Worm (Caenorhabditis elegans) whole organism, L3 larva: ENCODE measurements around the gene hipr-1.
A peak's percentile ranks its signal among the peaks of the same experiment; 100 is the strongest.

Experiments used
- ZK546.5 ChIP-seq: sonication (generic microtip); optimal IDR thresholded peaks from 2 replicates; lab custom pipeline; 2017; ENCODE audit warnings: missing biosample characterization, missing genetic modification characterization
- ama-1 ChIP-seq: fragments of 150-350 bp; optimal IDR thresholded peaks from 2 replicates; lab custom pipeline; 2018
- ceh-28 ChIP-seq: fragments of 150-350 bp; optimal IDR thresholded peaks from 2 replicates; lab custom pipeline; 2014; ENCODE audit warnings: missing biosample characterization, missing genetic modification reagents, missing genetic modification characterization
- ceh-9 ChIP-seq: sonication (generic microtip); optimal IDR thresholded peaks from 2 replicates; lab custom pipeline; 2018; ENCODE audit warnings: missing biosample characterization, missing genetic modification characterization
- daf-12 ChIP-seq: fragments of 150-350 bp; optimal IDR thresholded peaks from 2 replicates; lab custom pipeline; 2014; ENCODE audit warnings: missing biosample characterization, missing genetic modification reagents, missing genetic modification characterization
- egl-27 ChIP-seq: sonication (generic microtip); optimal IDR thresholded peaks from 4 replicates; lab custom pipeline; 2017; ENCODE audit warnings: missing biosample characterization, missing genetic modification reagents, missing genetic modification characterization
- elt-2 ChIP-seq: sonication (generic microtip); optimal IDR thresholded peaks from 2 replicates; lab custom pipeline; 2016; ENCODE audit warnings: missing genetic modification reagents, mild to moderate bottlenecking, missing genetic modification characterization, missing compliant biosample characterization
- elt-3 ChIP-seq, 3 experiments: fragments of 150-350 bp in 1 of 3; sonication (generic microtip) in 2 of 3; optimal IDR thresholded peaks; 2 replicates in 2 of 3; 4 replicates in 1 of 3; lab custom pipeline; 2014 to 2017; ENCODE audit warnings: missing biosample characterization in 3 of 3, missing genetic modification characterization in 3 of 3
- fkh-10 ChIP-seq: sonication (generic microtip); optimal IDR thresholded peaks from 2 replicates; lab custom pipeline; 2017; ENCODE audit warnings: missing biosample characterization, missing genetic modification reagents, missing genetic modification characterization
- fkh-2 ChIP-seq: fragments of 150-350 bp; optimal IDR thresholded peaks from 2 replicates; lab custom pipeline; 2014; ENCODE audit warnings: missing biosample characterization, missing genetic modification reagents, missing genetic modification characterization
- fos-1 ChIP-seq: fragments of 150-350 bp; optimal IDR thresholded peaks from 2 replicates; lab custom pipeline; 2014; ENCODE audit warnings: missing biosample characterization, missing genetic modification characterization
- hmg-11 ChIP-seq: sonication (generic microtip); optimal IDR thresholded peaks from 2 replicates; lab custom pipeline; 2016; ENCODE audit warnings: missing genetic modification characterization, missing compliant biosample characterization
- jun-1 ChIP-seq: fragments of 150-350 bp; optimal IDR thresholded peaks from 2 replicates; lab custom pipeline; 2014; ENCODE audit warnings: missing biosample characterization, missing genetic modification reagents, missing genetic modification characterization
- lin-15B ChIP-seq: fragments of 150-350 bp; optimal IDR thresholded peaks from 2 replicates; lab custom pipeline; 2014; ENCODE audit warnings: missing biosample characterization, missing genetic modification characterization
- lsy-12 ChIP-seq: sonication (generic microtip); optimal IDR thresholded peaks from 2 replicates; lab custom pipeline; 2016; ENCODE audit warnings: mild to moderate bottlenecking, missing genetic modification characterization, missing compliant biosample characterization
- mml-1 ChIP-seq: fragments of 150-350 bp; sonication (generic microtip); optimal IDR thresholded peaks from 3 replicates; lab custom pipeline; 2014; ENCODE audit warnings: missing biosample characterization, missing genetic modification characterization
- nfya-1 ChIP-seq: sonication (generic microtip); optimal IDR thresholded peaks from 2 replicates; lab custom pipeline; 2017; ENCODE audit warnings: missing genetic modification characterization, mild to moderate bottlenecking, missing compliant biosample characterization, antibody characterized with exemption, moderate library complexity; ENCODE audit not compliant: insufficient read depth
- nhr-11 ChIP-seq: fragments of 150-350 bp; optimal IDR thresholded peaks from 2 replicates; lab custom pipeline; 2014; ENCODE audit warnings: missing biosample characterization, missing genetic modification characterization
- nhr-12 ChIP-seq: fragments of 150-350 bp; optimal IDR thresholded peaks from 2 replicates; lab custom pipeline; 2014; ENCODE audit warnings: missing biosample characterization, missing genetic modification characterization
- nhr-23 ChIP-seq: fragments of 150-350 bp; optimal IDR thresholded peaks from 2 replicates; lab custom pipeline; 2014; ENCODE audit warnings: missing biosample characterization, missing genetic modification reagents, missing genetic modification characterization
- nhr-25 ChIP-seq: sonication (generic microtip); optimal IDR thresholded peaks from 2 replicates; lab custom pipeline; 2017; ENCODE audit warnings: missing biosample characterization, missing genetic modification characterization
- nhr-28 ChIP-seq: fragments of 150-350 bp; optimal IDR thresholded peaks from 2 replicates; lab custom pipeline; 2014; ENCODE audit warnings: missing biosample characterization, missing genetic modification characterization
- nhr-76 ChIP-seq: fragments of 150-350 bp; sonication (generic microtip); optimal IDR thresholded peaks from 5 replicates; lab custom pipeline; 2014; ENCODE audit warnings: missing biosample characterization, missing genetic modification characterization
- nhr-77 ChIP-seq: fragments of 150-350 bp; optimal IDR thresholded peaks from 2 replicates; lab custom pipeline; 2014; ENCODE audit warnings: missing biosample characterization, missing genetic modification characterization
- pha-4 ChIP-seq: fragments of 150-350 bp; optimal IDR thresholded peaks from 2 replicates; lab custom pipeline; 2014; ENCODE audit warnings: missing biosample characterization, missing genetic modification reagents, missing genetic modification characterization
- pqm-1 ChIP-seq: fragments of 150-350 bp; optimal IDR thresholded peaks from 2 replicates; lab custom pipeline; 2017; ENCODE audit warnings: missing biosample characterization, missing genetic modification characterization, inconsistent platforms
- sea-2 ChIP-seq: fragments of 150-350 bp; sonication (generic microtip); optimal IDR thresholded peaks from 4 replicates; lab custom pipeline; 2014; ENCODE audit warnings: missing biosample characterization, missing genetic modification reagents, missing genetic modification characterization
- skn-1 ChIP-seq: fragments of 150-350 bp; optimal IDR thresholded peaks from 2 replicates; lab custom pipeline; 2014; ENCODE audit warnings: missing biosample characterization, missing genetic modification characterization
- snpc-4 ChIP-seq: fragments of 150-350 bp; optimal IDR thresholded peaks from 2 replicates; lab custom pipeline; 2014; ENCODE audit warnings: missing biosample characterization, missing genetic modification characterization
- tbx-2 ChIP-seq: sonication (generic microtip); optimal IDR thresholded peaks from 2 replicates; lab custom pipeline; 2016; ENCODE audit warnings: mild to moderate bottlenecking, missing genetic modification characterization, missing compliant biosample characterization
- unc-39 ChIP-seq: sonication (generic microtip); optimal IDR thresholded peaks from 4 replicates; lab custom pipeline; 2017; ENCODE audit warnings: missing biosample characterization, missing genetic modification characterization
- unc-62 ChIP-seq: fragments of 150-350 bp; sonication (generic microtip); optimal IDR thresholded peaks from 4 replicates; lab custom pipeline; 2014; ENCODE audit warnings: missing biosample characterization, missing genetic modification reagents, missing genetic modification characterization
- zag-1 ChIP-seq: fragments of 150-350 bp; optimal IDR thresholded peaks from 2 replicates; lab custom pipeline; 2014; ENCODE audit warnings: missing biosample characterization, missing genetic modification characterization
- ztf-11 ChIP-seq: fragments of 150-350 bp; optimal IDR thresholded peaks from 2 replicates; lab custom pipeline; 2014; ENCODE audit warnings: missing biosample characterization, missing genetic modification characterization
- ztf-4 ChIP-seq: fragments of 150-350 bp; optimal IDR thresholded peaks from 2 replicates; lab custom pipeline; 2014; ENCODE audit warnings: missing biosample characterization, missing genetic modification characterization

The hipr-1 gene

ce11 chrIII:8712968-8713367 is 7.0 kb upstream of the hipr-1 start:
- no peak for TF ChIP-seq pha-4 (tag; lab: Kevin White, UChicago)
- TF ChIP-seq nhr-77 (tag; lab: Kevin White, UChicago) = no peak
- TF ChIP-seq skn-1 = no peak
- TF ChIP-seq nhr-11 = no peak
- no peak for TF ChIP-seq daf-12 (tag; lab: Kevin White, UChicago)
- TF ChIP-seq nhr-12 (tag; lab: Kevin White, UChicago) = no peak
- TF ChIP-seq ZK546.5 (tag; lab: Kevin White, UChicago) = no peak
- TF ChIP-seq egl-27 (tag; lab: Kevin White, UChicago) = no peak
- TF ChIP-seq unc-39 = no peak

ce11 chrIII:8716084-8716483 is 3.9 kb upstream of the hipr-1 start, which contains the start of gene B0303.14:
B0303.14 (minus strand) TSS chrIII:8716184.
- TF ChIP-seq fos-1 (tag; lab: Kevin White, UChicago) = no peak
- TF ChIP-seq fkh-2 (tag; lab: Kevin White, UChicago) = no peak
- TF ChIP-seq lsy-12 = no peak
- TF ChIP-seq snpc-4 (tag; lab: Kevin White, UChicago) = no peak
- no peak for TF ChIP-seq ztf-11
- TF ChIP-seq pqm-1 (tag; lab: Kevin White, UChicago) = no peak
- no peak for TF ChIP-seq nhr-12 (tag; lab: Kevin White, UChicago)
- TF ChIP-seq ztf-4 (tag; lab: Kevin White, UChicago) = no peak
- TF ChIP-seq jun-1 (tag; lab: Kevin White, UChicago) = no peak
- no peak for TF ChIP-seq sea-2
- no peak for TF ChIP-seq nhr-11
- TF ChIP-seq, all 47 proteins: peak for 0

- TF ChIP-seq lin-15B (tag; lab: Kevin White, UChicago) (peak; percentile 44), hmg-11 (tag; lab: Kevin White, UChicago) (peak; percentile 43), tbx-2 (tag; lab: Kevin White, UChicago) (no peak), nfya-1 (tag; lab: Kevin White, UChicago) (peak; percentile 41)
These were observed 2.7 kb upstream of the hipr-1 start, which contains the start of gene mrpl-11 for ce11 chrIII:8717231-8717694. mrpl-11 (plus strand) TSS chrIII:8717644.

- no peak for TF ChIP-seq nfya-1 (tag; lab: Kevin White, UChicago)
- peak; percentile 28 for TF ChIP-seq elt-2
- peak; percentile 63 for TF ChIP-seq pqm-1 (tag; lab: Kevin White, UChicago)
- no peak for TF ChIP-seq nhr-25
- TF ChIP-seq elt-3 (tag; optimal IDR thresholded peaks at IDR 0.05; lab: Kevin White, UChicago) = no peak
These were observed 1.4 kb upstream of the hipr-1 start for ce11 chrIII:8718592-8718991.

- no peak for TF ChIP-seq skn-1
- no peak for TF ChIP-seq ceh-9
- no peak for TF ChIP-seq unc-39
- no peak for TF ChIP-seq unc-62 (GFP tag; lab: Kevin White, UChicago)
- no peak for TF ChIP-seq elt-2
- TF ChIP-seq nfya-1 (tag; lab: Kevin White, UChicago) = no peak
- TF ChIP-seq zag-1 = no peak
These were observed 897 bp upstream of the hipr-1 start for ce11 chrIII:8719105-8719504.

ce11 chrIII:8725224-8725623 is 5.2 kb downstream of the hipr-1 start:
- TF ChIP-seq nhr-28 (no peak), sea-2 (no peak), ZK546.5 (tag; lab: Kevin White, UChicago) (no peak), unc-39 (no peak), fkh-10 (GFP tag; lab: Kevin White, UChicago) (no peak), ceh-9 (no peak), elt-2 (no peak), nhr-23 (tag; lab: Kevin White, UChicago) (no peak), lin-15B (tag; lab: Kevin White, UChicago) (no peak), nhr-11 (no peak), ama-1 (lab: Kevin White, UChicago) (no peak), mml-1 (tag; lab: Kevin White, UChicago) (no peak), nhr-76 (tag; lab: Kevin White, UChicago) (no peak), fos-1 (tag; lab: Kevin White, UChicago) (no peak), nhr-77 (tag; lab: Kevin White, UChicago) (no peak), ceh-28 (tag; lab: Kevin White, UChicago) (no peak), unc-62 (GFP tag; lab: Kevin White, UChicago) (no peak), snpc-4 (tag; lab: Kevin White, UChicago) (no peak)
